Worm (Caenorhabditis elegans): ENCODE results near the gene F56D6.13.

The F56D6.13 gene

ce11 chrIV:3874417-3874816 lies 34.8 kb upstream of the F56D6.13 start (continued):
- TF ChIP-seq lin-1 (GFP tag; IDR thresholded peaks at IDR 0.05) (no peak), nhr-42 (GFP tag; IDR thresholded peaks at IDR 0.05) (no peak), nhr-6 (tag; optimal IDR thresholded peaks at IDR 0.05) (peak; percentile 63), zfp-3 (GFP tag; conservative IDR thresholded peaks at IDR 0.05) (no peak), nhr-10 (tag; optimal IDR thresholded peaks at IDR 0.05) (no peak), mes-2 (tag; optimal IDR thresholded peaks at IDR 0.05; ENCODE audit: poor library complexity, severe bottlenecking) (peak; percentile 43), unc-39 (tag; optimal IDR thresholded peaks at IDR 0.05) (no peak), nhr-28 (tag; optimal IDR thresholded peaks at IDR 0.05) (peak; percentile 67), ceh-82 (tag; optimal IDR thresholded peaks at IDR 0.05) (no peak), egl-27 (tag; optimal IDR thresholded peaks at IDR 0.05) (no peak), F44E2.7 (GFP tag; IDR thresholded peaks at IDR 0.05) (no peak)

ce11 chrIV:3875260-3875659 lies 34.0 kb upstream of the F56D6.13 start:
- TF ChIP-seq zfp-2 (tag; optimal IDR thresholded peaks at IDR 0.05): no peak
- TF ChIP-seq ceh-28 (tag; optimal IDR thresholded peaks at IDR 0.05): no peak
- TF ChIP-seq hlh-30 (tag; optimal IDR thresholded peaks at IDR 0.05; ENCODE audit: insufficient read depth): peak; percentile 73
- peak; percentile 73 for TF ChIP-seq dmd-6 (GFP tag; IDR thresholded peaks at IDR 0.05)
- TF ChIP-seq set-16 (GFP tag; IDR thresholded peaks at IDR 0.05): peak; percentile 57
- peak in 1 of 2 experiments; percentile 7 for TF ChIP-seq daf-16 (GFP tag; optimal IDR thresholded peaks at IDR 0.05)
- TF ChIP-seq daf-16 (tag; optimal IDR thresholded peaks at IDR 0.05): peak; percentile 78
- no peak for TF ChIP-seq aha-1 (tag)
- TF ChIP-seq T26A8.4 (GFP tag; IDR thresholded peaks at IDR 0.05): no peak
- TF ChIP-seq nhr-28 (tag; optimal IDR thresholded peaks at IDR 0.05): peak; percentile 7
- no peak for TF ChIP-seq mdt-29 (GFP tag; IDR thresholded peaks at IDR 0.05)
- TF ChIP-seq dve-1 (tag; optimal IDR thresholded peaks at IDR 0.05; ENCODE audit: insufficient read depth): peak; percentile 70
- TF ChIP-seq mes-2 (tag; optimal IDR thresholded peaks at IDR 0.05; ENCODE audit: poor library complexity, severe bottlenecking): peak; percentile 57
- peak; percentile 24 for TF ChIP-seq pqm-1 (tag; optimal IDR thresholded peaks at IDR 0.05)
- TF ChIP-seq mdl-1 (tag; optimal IDR thresholded peaks at IDR 0.05): peak in 1 of 2 experiments; percentile 44
- TF ChIP-seq F10B5.3 (tag; optimal IDR thresholded peaks at IDR 0.05): no peak
- TF ChIP-seq fkh-10 (GFP tag; optimal IDR thresholded peaks at IDR 0.05): no peak
- TF ChIP-seq lin-39 (tag; optimal IDR thresholded peaks at IDR 0.05): no peak
- peak; percentile 68 for TF ChIP-seq mep-1 (tag; optimal IDR thresholded peaks at IDR 0.05)
- no peak for TF ChIP-seq sdz-12 (GFP tag; optimal IDR thresholded peaks at IDR 0.05)
- no peak for TF ChIP-seq duxl-1 (tag; optimal IDR thresholded peaks at IDR 0.05; ENCODE audit: poor library complexity)
- TF ChIP-seq nhr-6 (tag; optimal IDR thresholded peaks at IDR 0.05): peak; percentile 86
- no peak for TF ChIP-seq egl-27 (tag; optimal IDR thresholded peaks at IDR 0.05)
- no peak for TF ChIP-seq snpc-4 (tag; optimal IDR thresholded peaks at IDR 0.05)
- no peak for TF ChIP-seq unc-39 (tag; optimal IDR thresholded peaks at IDR 0.05)
- no peak for TF ChIP-seq ZK337.2 (GFP tag; IDR thresholded peaks at IDR 0.05)
- peak; percentile 42 for TF ChIP-seq lin-13 (GFP tag; optimal IDR thresholded peaks at IDR 0.05)
- TF ChIP-seq cey-2 (tag; optimal IDR thresholded peaks at IDR 0.05; ENCODE audit: borderline replicate concordance, insufficient read depth): no peak
- no peak for TF ChIP-seq ama-1 (optimal IDR thresholded peaks at IDR 0.05)
- no peak for TF ChIP-seq daf-19 (GFP tag; conservative IDR thresholded peaks at IDR 0.05)
- no peak for TF ChIP-seq lin-38 (GFP tag; IDR thresholded peaks at IDR 0.05)
- no peak for TF ChIP-seq nhr-25 (tag; optimal IDR thresholded peaks at IDR 0.05; ENCODE audit: borderline replicate concordance, insufficient read depth)
- TF ChIP-seq zip-11 (GFP tag; IDR thresholded peaks at IDR 0.05): no peak
- TF ChIP-seq php-3 (GFP tag; IDR thresholded peaks at IDR 0.05): peak; percentile 70
- 0 out of 2 replicates have a peak, but pooled peaks have one; percentile 45 for TF ChIP-seq ceh-20 (GFP tag; IDR thresholded peaks at IDR 0.05)
- no peak for TF ChIP-seq daf-12 (tag; optimal IDR thresholded peaks at IDR 0.05)
- TF ChIP-seq hlh-11 (tag; optimal IDR thresholded peaks at IDR 0.05): peak; percentile 73
- TF ChIP-seq hif-1 (tag; optimal IDR thresholded peaks at IDR 0.05): peak in 1 of 2 experiments; percentile 41
- TF ChIP-seq vab-7 (GFP tag; IDR thresholded peaks at IDR 0.05): no peak
- TF ChIP-seq lin-1 (GFP tag; IDR thresholded peaks at IDR 0.05): no peak
- TF ChIP-seq attf-4 (tag; optimal IDR thresholded peaks at IDR 0.05): no peak
- TF ChIP-seq hmg-1.1 (GFP tag; IDR thresholded peaks at IDR 0.05): no peak
- TF ChIP-seq arid-1 (GFP tag; conservative IDR thresholded peaks at IDR 0.05): no peak
